Fruit fly (Drosophila melanogaster) whole organism, wandering third instar larva: ENCODE measurements around the gene Trissin.

Source experiments
- CG32264 ChIP-seq: fragments of 200-800 bp; sonication (Bioruptor generic); optimal IDR thresholded peaks from 2 replicates; lab custom pipeline; 2016; ENCODE audit warnings: missing biosample characterization, missing genetic modification characterization
- CG9705 ChIP-seq: fragments of 200-800 bp; sonication (Bioruptor generic); optimal IDR thresholded peaks from 2 replicates; lab custom pipeline; 2018; ENCODE audit warnings: missing biosample characterization, mild to moderate bottlenecking, missing genetic modification characterization
- Dfd ChIP-seq: fragments of >200 bp; optimal IDR thresholded peaks from 2 replicates; lab custom pipeline; 2017; ENCODE audit warnings: missing biosample characterization, missing genetic modification characterization
- Dif ChIP-seq: fragments of 200-275, 200-300 bp; sonication (Bioruptor generic); optimal IDR thresholded peaks from 2 replicates; lab custom pipeline; 2018; ENCODE audit warnings: missing biosample characterization, missing genetic modification characterization; ENCODE audit not compliant: partially characterized antibody
- GATAd ChIP-seq: sonication (Bioruptor generic); optimal IDR thresholded peaks from 2 replicates; lab custom pipeline; 2016; ENCODE audit warnings: missing biosample characterization, missing genetic modification characterization
- HLH106 ChIP-seq: fragments of 200-800 bp; optimal IDR thresholded peaks from 3 replicates; lab custom pipeline; 2019; ENCODE audit warnings: missing biosample characterization, mild to moderate bottlenecking, missing genetic modification characterization, moderate library complexity
- Hnf4 ChIP-seq: fragments of 200-800 bp; sonication (Bioruptor generic); optimal IDR thresholded peaks from 2 replicates; lab custom pipeline; 2016; ENCODE audit warnings: missing biosample characterization, mild to moderate bottlenecking, missing genetic modification characterization
- Hr78 ChIP-seq: fragments of >200 bp; optimal IDR thresholded peaks from 2 replicates; lab custom pipeline; 2017; ENCODE audit warnings: missing biosample characterization, missing genetic modification characterization
- Hr83 ChIP-seq: fragments of 200-300 bp; sonication (Bioruptor generic); optimal IDR thresholded peaks from 2 replicates; lab custom pipeline; 2016; ENCODE audit warnings: missing biosample characterization, mild to moderate bottlenecking, missing genetic modification characterization, moderate library complexity; ENCODE audit not compliant: poor library complexity, severe bottlenecking
- Jra ChIP-seq: sonication (Bioruptor generic); optimal IDR thresholded peaks from 2 replicates; lab custom pipeline; 2016; ENCODE audit warnings: missing biosample characterization, missing genetic modification characterization
- Mio ChIP-seq: sonication (Bioruptor generic); optimal IDR thresholded peaks from 2 replicates; lab custom pipeline; 2016; ENCODE audit warnings: missing biosample characterization, missing genetic modification characterization
- Myc ChIP-seq: fragments of >200 bp; optimal IDR thresholded peaks from 2 replicates; lab custom pipeline; 2017
- N ChIP-seq: fragments of >200 bp; optimal IDR thresholded peaks from 2 replicates; lab custom pipeline; 2018; ENCODE audit warnings: missing biosample characterization, missing external identifiers, missing genetic modification characterization
- OdsH ChIP-seq: fragments of 200-800 bp; sonication (Bioruptor generic); optimal IDR thresholded peaks from 2 replicates; lab custom pipeline; 2016; ENCODE audit warnings: missing biosample characterization, mild to moderate bottlenecking, missing genetic modification characterization
- Rel ChIP-seq, 2 experiments: fragments of 200-800 bp; sonication (Bioruptor generic) in 1 of 2; optimal IDR thresholded peaks; 2 replicates in 1 of 2; 3 replicates in 1 of 2; lab custom pipeline; 2016 to 2019; ENCODE audit warnings: mild to moderate bottlenecking in 2 of 2, missing biosample characterization in 2 of 2, missing genetic modification characterization in 2 of 2, moderate library complexity in 1 of 2
- Sp1 ChIP-seq: fragments of 200-800 bp; sonication (Bioruptor generic); optimal IDR thresholded peaks from 3 replicates; lab custom pipeline; 2019; ENCODE audit warnings: missing biosample characterization, mild to moderate bottlenecking, missing genetic modification characterization, moderate library complexity
- Vsx2 ChIP-seq: fragments of 200-300, 225-300 bp; sonication (Bioruptor generic); optimal IDR thresholded peaks from 2 replicates; lab custom pipeline; 2018; ENCODE audit warnings: missing biosample characterization, missing genetic modification characterization; ENCODE audit not compliant: partially characterized antibody
- br ChIP-seq: fragments of 200-800 bp; sonication (Bioruptor generic); optimal IDR thresholded peaks from 2 replicates; lab custom pipeline; 2016; ENCODE audit warnings: missing biosample characterization, missing genetic modification characterization
- brk ChIP-seq: fragments of 200-800 bp; sonication (Bioruptor generic); optimal IDR thresholded peaks from 2 replicates; lab custom pipeline; 2016; ENCODE audit warnings: missing biosample characterization, mild to moderate bottlenecking, missing genetic modification characterization
- dmrt93B ChIP-seq: fragments of 200-800 bp; sonication (Bioruptor generic); optimal IDR thresholded peaks from 2 replicates; lab custom pipeline; 2018; ENCODE audit warnings: missing biosample characterization, mild to moderate bottlenecking, missing genetic modification characterization
- dsf ChIP-seq: sonication (Bioruptor generic); optimal IDR thresholded peaks from 2 replicates; lab custom pipeline; 2016; ENCODE audit warnings: missing biosample characterization, missing genetic modification characterization, borderline replicate concordance
- ey ChIP-seq: fragments of 200-800 bp; sonication (Bioruptor generic); optimal IDR thresholded peaks from 2 replicates; lab custom pipeline; 2016; ENCODE audit warnings: missing biosample characterization, missing genetic modification characterization
- h ChIP-seq: fragments of 200-800 bp; sonication (Bioruptor generic); optimal IDR thresholded peaks from 3 replicates; lab custom pipeline; 2016; ENCODE audit warnings: missing biosample characterization, mild to moderate bottlenecking, missing genetic modification characterization
- jim ChIP-seq: fragments of 175-275, 200-325 bp; sonication (Bioruptor generic); optimal IDR thresholded peaks from 2 replicates; lab custom pipeline; 2016; ENCODE audit warnings: missing biosample characterization, mild to moderate bottlenecking, missing genetic modification characterization
- lola ChIP-seq: fragments of >200 bp; optimal IDR thresholded peaks from 2 replicates; lab custom pipeline; 2017; ENCODE audit warnings: missing biosample characterization, missing genetic modification characterization
- sage ChIP-seq: fragments of 200-800 bp; sonication (Bioruptor generic); optimal IDR thresholded peaks from 2 replicates; lab custom pipeline; 2016; ENCODE audit warnings: missing biosample characterization, mild to moderate bottlenecking, missing genetic modification characterization
- sv ChIP-seq: fragments of 200-800 bp; sonication (Bioruptor generic); optimal IDR thresholded peaks from 3 replicates; lab custom pipeline; 2016; ENCODE audit warnings: missing biosample characterization, missing genetic modification characterization
- tai ChIP-seq: sonication (Bioruptor generic); optimal IDR thresholded peaks from 2 replicates; lab custom pipeline; 2016; ENCODE audit warnings: missing biosample characterization, missing genetic modification characterization
- usp ChIP-seq: fragments of >200 bp; optimal IDR thresholded peaks from 2 replicates; lab custom pipeline; 2017; ENCODE audit warnings: missing biosample characterization, missing genetic modification characterization

The Trissin gene

DNA sequence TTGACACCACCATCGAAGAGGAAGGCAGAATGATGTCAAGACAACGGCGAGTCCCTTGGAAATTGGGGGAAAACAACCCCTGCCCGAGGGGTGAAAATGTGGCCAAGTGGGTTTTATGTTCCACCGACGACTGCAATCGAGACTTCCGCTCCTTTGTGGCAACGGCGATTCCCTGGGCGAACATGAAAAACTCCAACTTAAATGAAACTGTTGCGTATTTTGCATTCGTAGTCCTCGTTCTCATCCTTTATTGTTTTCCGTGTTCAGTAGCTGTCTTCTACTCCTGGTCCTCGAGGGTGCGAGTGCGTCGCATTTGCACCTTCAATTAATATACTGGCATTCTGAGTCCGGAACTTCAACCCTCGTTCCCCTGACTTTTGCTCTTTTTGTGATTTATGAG, 27.1 kb upstream of the Trissin start:
- no peak for TF ChIP-seq sage (GFP tag; lab: Kevin White, UChicago)
- no peak for TF ChIP-seq CG32264 (GFP tag; lab: Kevin White, UChicago)
- no peak for TF ChIP-seq Rel (GFP tag; optimal IDR thresholded peaks at IDR 0.05; lab: Kevin White, UChicago)
- no peak for TF ChIP-seq Rel (tag; optimal IDR thresholded peaks at IDR 0.05; lab: Kevin White, UChicago)
- no peak for TF ChIP-seq OdsH
- TF ChIP-seq N (GFP tag; lab: Kevin White, UChicago) = no peak
- TF ChIP-seq, all 38 proteins: peak for 0

DNA sequence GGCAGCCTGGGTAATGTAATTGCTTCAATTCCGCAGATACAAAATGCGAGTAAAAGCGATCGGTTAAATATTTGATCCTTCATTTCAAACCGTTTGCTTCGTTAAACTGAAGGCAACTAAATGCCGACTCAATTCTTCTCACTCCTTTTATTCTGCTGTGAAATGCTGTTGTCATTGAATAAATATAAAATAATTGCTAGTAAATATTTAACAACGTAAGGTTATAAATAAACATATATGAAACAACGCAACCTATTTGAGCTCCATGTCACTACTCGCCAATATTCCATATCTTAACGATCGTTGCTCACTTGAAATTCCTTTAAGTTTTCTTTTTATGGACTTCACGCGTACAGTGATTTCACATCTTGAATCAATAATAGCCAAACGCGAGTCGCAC, 24.6 kb upstream of the Trissin start, which contains the start of gene CG44013:
TSS of gene CG44013 (minus strand) at position 101 of the 400 bp plus-strand sequence.
- TF ChIP-seq Dif = no peak
- TF ChIP-seq CG9705 (GFP tag; lab: Kevin White, UChicago) = no peak
- TF ChIP-seq, all 38 proteins: peak for 0

DNA sequence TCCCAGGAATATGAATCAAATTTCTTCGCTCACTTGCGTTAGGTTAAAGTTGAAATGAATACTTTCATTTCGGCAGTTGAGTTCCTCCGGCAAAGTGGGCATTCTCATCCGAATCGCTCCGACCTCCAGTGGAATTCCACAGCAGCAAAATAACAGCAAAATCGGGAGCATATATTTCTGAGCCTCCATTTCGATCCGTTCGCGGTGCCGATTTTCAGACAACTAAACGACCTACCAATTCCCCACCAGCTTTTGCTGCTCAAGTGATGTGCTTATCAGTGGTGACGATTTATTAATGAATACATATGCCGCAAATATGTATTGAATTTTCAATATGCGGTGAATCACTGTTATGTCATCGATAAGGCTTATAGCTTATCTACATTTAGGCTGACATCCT, 23.4 kb upstream of the Trissin start, which contains the start of gene CG44014:
TSS of gene CG44014 (minus strand) at position 256 of the 400 bp plus-strand sequence.
- TF ChIP-seq CG9705 (GFP tag; lab: Kevin White, UChicago) (no peak), lola (GFP tag; lab: Kevin White, UChicago) (no peak), Hnf4 (GFP tag; lab: Kevin White, UChicago) (no peak), Hr83 (GFP tag; lab: Kevin White, UChicago) (no peak), tai (no peak), ey (GFP tag; lab: Kevin White, UChicago) (no peak), Rel (GFP tag; optimal IDR thresholded peaks at IDR 0.05; lab: Kevin White, UChicago) (no peak), Rel (tag; optimal IDR thresholded peaks at IDR 0.05; lab: Kevin White, UChicago) (no peak), Vsx2 (GFP tag; lab: Kevin White, UChicago) (no peak), Dif (no peak), h (GFP tag; lab: Kevin White, UChicago) (no peak), Mio (GFP tag; lab: Kevin White, UChicago) (no peak), dsf (no peak), jim (GFP tag; lab: Kevin White, UChicago) (no peak), Myc (no peak), Sp1 (GFP tag; lab: Kevin White, UChicago) (no peak), sage (GFP tag; lab: Kevin White, UChicago) (no peak), HLH106 (tag; lab: Kevin White, UChicago) (no peak), usp (no peak), br (GFP tag; lab: Kevin White, UChicago) (no peak)

DNA sequence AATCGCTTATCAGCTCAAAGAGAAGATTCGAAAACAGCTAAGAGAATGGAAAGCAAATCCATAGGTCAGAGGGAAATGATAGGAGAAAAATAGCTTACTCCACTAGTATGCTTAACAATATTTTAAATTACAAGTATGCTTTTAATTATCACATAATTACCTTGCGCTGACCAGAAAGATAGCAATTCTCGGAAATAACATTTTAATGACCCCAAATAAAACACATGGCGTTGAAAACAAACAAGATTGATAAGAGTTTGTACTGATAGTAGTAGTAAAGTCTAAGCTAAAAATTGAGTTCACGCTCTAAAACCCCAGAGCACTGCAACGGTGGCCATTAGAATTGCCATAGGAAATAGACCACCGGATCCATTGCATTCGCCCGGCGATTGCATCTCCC, 22.6 kb upstream of the Trissin start:
- TF ChIP-seq h (GFP tag; lab: Kevin White, UChicago) = no peak
- no peak for TF ChIP-seq br (GFP tag; lab: Kevin White, UChicago)
- no peak for TF ChIP-seq ey (GFP tag; lab: Kevin White, UChicago)
- TF ChIP-seq OdsH = no peak
- no peak for TF ChIP-seq sv (GFP tag; lab: Kevin White, UChicago)
- no peak for TF ChIP-seq Vsx2 (GFP tag; lab: Kevin White, UChicago)
- no peak for TF ChIP-seq Dfd (GFP tag; lab: Kevin White, UChicago)
- no peak for TF ChIP-seq Jra
- TF ChIP-seq jim (GFP tag; lab: Kevin White, UChicago) = no peak
- no peak for TF ChIP-seq brk (GFP tag; lab: Kevin White, UChicago)
- TF ChIP-seq, all 38 proteins: peak for 0

DNA sequence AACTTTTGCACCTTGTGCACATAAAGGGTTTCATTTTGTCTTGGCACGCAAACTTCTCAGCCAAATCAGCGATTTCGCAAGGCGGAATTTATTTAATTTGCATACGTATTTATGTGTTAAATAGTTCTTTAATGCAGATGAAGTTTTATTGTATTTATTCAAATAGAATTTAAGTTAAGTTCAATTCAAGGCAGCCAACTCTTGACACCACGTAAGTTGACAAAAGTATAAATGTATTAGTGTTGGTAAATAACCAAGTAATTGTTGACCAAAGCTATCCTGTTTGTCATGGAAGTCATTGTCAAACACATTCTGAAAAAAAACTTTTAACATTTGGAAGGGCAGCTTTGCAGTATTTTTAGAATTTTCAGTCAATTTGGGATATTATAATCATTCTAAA, 9.1 kb upstream of the Trissin start, which contains the start of gene maca:
TSS of gene maca (plus strand) at position 301 of the 400 bp plus-strand sequence.
- no peak for TF ChIP-seq N (GFP tag; lab: Kevin White, UChicago)
- no peak for TF ChIP-seq GATAd
- no peak for TF ChIP-seq sv (GFP tag; lab: Kevin White, UChicago)
- no peak for TF ChIP-seq Rel (GFP tag; optimal IDR thresholded peaks at IDR 0.05; lab: Kevin White, UChicago)
- TF ChIP-seq Rel (tag; optimal IDR thresholded peaks at IDR 0.05; lab: Kevin White, UChicago) = no peak
- TF ChIP-seq h (GFP tag; lab: Kevin White, UChicago) = no peak
- no peak for TF ChIP-seq br (GFP tag; lab: Kevin White, UChicago)
- TF ChIP-seq Dif = no peak
- TF ChIP-seq Hr78 (GFP tag; lab: Kevin White, UChicago) = no peak
- TF ChIP-seq CG9705 (GFP tag; lab: Kevin White, UChicago) = no peak
- no peak for TF ChIP-seq OdsH
- TF ChIP-seq Sp1 (GFP tag; lab: Kevin White, UChicago) = no peak
- TF ChIP-seq dmrt93B (GFP tag; lab: Kevin White, UChicago) = no peak
- no peak for TF ChIP-seq Myc
